Fruit fly (Drosophila melanogaster): Measurements from ENCODE around the gene CG13392.

CG13392 gene

dm6 chr2L:8382646-8383045, at the start of gene CG13392, which contains the start of gene Rcd4:
TSS of gene CG13392 (minus strand) at chr2L:8382807.
TSS of gene Rcd4 (plus strand) at chr2L:8382861.
- peak; percentile 69 for TF ChIP-seq noc (tag; optimal IDR thresholded peaks at IDR 0.05)

dm6 chr2L:8432130-8432529, 49.5 kb upstream of the CG13392 start:
- no peak for TF ChIP-seq noc (tag; optimal IDR thresholded peaks at IDR 0.05)

- no peak for TF ChIP-seq noc (tag; optimal IDR thresholded peaks at IDR 0.05)
Observed at dm6 chr2L:8426801-8427200, 44.2 kb upstream of the CG13392 start.

- TF ChIP-seq noc (tag; optimal IDR thresholded peaks at IDR 0.05) = no peak
Observed at dm6 chr2L:8425962-8426759, 43.6 kb upstream of the CG13392 start.

- no peak for TF ChIP-seq noc (tag; optimal IDR thresholded peaks at IDR 0.05)
Observed at dm6 chr2L:8425212-8425611, 42.6 kb upstream of the CG13392 start.

- TF ChIP-seq noc (tag; optimal IDR thresholded peaks at IDR 0.05) = no peak
Observed at dm6 chr2L:8424662-8425208, 42.1 kb upstream of the CG13392 start.

dm6 chr2L:8424090-8424470, 41.5 kb upstream of the CG13392 start:
- no peak for TF ChIP-seq noc (tag; optimal IDR thresholded peaks at IDR 0.05)

- no peak for TF ChIP-seq noc (tag; optimal IDR thresholded peaks at IDR 0.05)
Observed at dm6 chr2L:8423460-8424089, 41.0 kb upstream of the CG13392 start.

dm6 chr2L:8423047-8423446, 40.4 kb upstream of the CG13392 start:
- TF ChIP-seq noc (tag; optimal IDR thresholded peaks at IDR 0.05) = no peak

- no peak for TF ChIP-seq noc (tag; optimal IDR thresholded peaks at IDR 0.05)
Observed at dm6 chr2L:8421717-8422116, 39.1 kb upstream of the CG13392 start.

dm6 chr2L:8420259-8420930, 37.8 kb upstream of the CG13392 start:
- TF ChIP-seq noc (tag; optimal IDR thresholded peaks at IDR 0.05) = no peak

dm6 chr2L:8419382-8419940, 36.9 kb upstream of the CG13392 start:
- no peak for TF ChIP-seq noc (tag; optimal IDR thresholded peaks at IDR 0.05)

dm6 chr2L:8418113-8418885, 35.7 kb upstream of the CG13392 start:
- TF ChIP-seq noc (tag; optimal IDR thresholded peaks at IDR 0.05) = no peak

- no peak for TF ChIP-seq noc (tag; optimal IDR thresholded peaks at IDR 0.05)
Observed at dm6 chr2L:8417562-8417961, 35.0 kb upstream of the CG13392 start.

dm6 chr2L:8416350-8417046, 33.9 kb upstream of the CG13392 start:
- TF ChIP-seq noc (tag; optimal IDR thresholded peaks at IDR 0.05) = peak; percentile 21

Measured in whole organism, larva.